Worm (Caenorhabditis elegans) whole organism, L4 larva: Measurements from ENCODE around the gene F37C12.18.

ENCODE experiments used
- F26F4.8 ChIP-seq: fragments of 200-800 bp; sonication (Bioruptor generic); conservative IDR thresholded peaks from 2 replicates; pipeline ENCODE4 v1.3.6; 2022; ENCODE audit warnings: missing genetic modification characterization, missing compliant biosample characterization
- T20F7.1 ChIP-seq: fragments of 200-800 bp; sonication (Bioruptor generic); optimal IDR thresholded peaks from 2 replicates; lab custom pipeline; 2018; ENCODE audit warnings: mild to moderate bottlenecking, missing genetic modification characterization, missing compliant biosample characterization
- Y5F2A.4 ChIP-seq: fragments of 200-800 bp; sonication (Bioruptor generic); optimal IDR thresholded peaks from 2 replicates; lab custom pipeline; 2018; ENCODE audit warnings: mild to moderate bottlenecking, missing genetic modification characterization, missing compliant biosample characterization
- Y75B8A.6 ChIP-seq: fragments of 200-800 bp; sonication (Bioruptor generic); IDR thresholded peaks from 2 replicates; pipeline ENCODE4 v1.3.6; 2022; ENCODE audit warnings: missing genetic modification reagents, missing genetic modification characterization, missing compliant biosample characterization
- ZK337.2 ChIP-seq: fragments of 200-800 bp; sonication (Bioruptor generic); IDR thresholded peaks from 2 replicates; pipeline ENCODE4 v1.3.6; 2022; ENCODE audit warnings: missing genetic modification reagents, missing genetic modification characterization, missing compliant biosample characterization
- ZK546.5 ChIP-seq, 2 experiments: sonication (generic microtip); optimal IDR thresholded peaks; 2 replicates each; lab custom pipeline; 2017; ENCODE audit warnings: missing biosample characterization in 2 of 2, missing genetic modification characterization in 2 of 2
- aha-1 ChIP-seq: fragments of 150-350 bp; peaks from one replicate; lab custom pipeline; 2014; ENCODE audit warnings: missing biosample characterization, missing genetic modification characterization
- ceh-20 ChIP-seq: fragments of 200-800 bp; sonication (Bioruptor generic); IDR thresholded peaks from 2 replicates; pipeline ENCODE4 v1.3.6; 2022; ENCODE audit warnings: missing genetic modification reagents, missing genetic modification characterization, missing compliant biosample characterization
- ceh-28 ChIP-seq: fragments of 150-350 bp; optimal IDR thresholded peaks from 2 replicates; lab custom pipeline; 2014; ENCODE audit warnings: missing biosample characterization, missing genetic modification reagents, missing genetic modification characterization
- ceh-82 ChIP-seq: sonication (generic microtip); optimal IDR thresholded peaks from 2 replicates; lab custom pipeline; 2017; ENCODE audit warnings: missing biosample characterization, missing genetic modification characterization
- ces-1 ChIP-seq: fragments of 150-350 bp; sonication (generic microtip); optimal IDR thresholded peaks from 4 replicates; lab custom pipeline; 2014; ENCODE audit warnings: missing biosample characterization, missing genetic modification reagents, missing genetic modification characterization
- cey-2 ChIP-seq: sonication (generic microtip); optimal IDR thresholded peaks from 3 replicates; lab custom pipeline; 2017; ENCODE audit warnings: missing genetic modification characterization, mild to moderate bottlenecking, missing compliant biosample characterization, antibody characterized with exemption, borderline replicate concordance; ENCODE audit not compliant: insufficient read depth
- daf-16 ChIP-seq, 3 experiments: sonication (generic microtip); optimal IDR thresholded peaks; 2 replicates each; lab custom pipeline; 2016 to 2017; ENCODE audit warnings: missing genetic modification characterization in 3 of 3, missing genetic modification reagents in 3 of 3, mild to moderate bottlenecking in 2 of 3, missing compliant biosample characterization in 2 of 3, missing biosample characterization in 1 of 3, moderate library complexity in 1 of 3
- daf-19 ChIP-seq: fragments of 200-800 bp; sonication (Bioruptor generic); conservative IDR thresholded peaks from 2 replicates; pipeline ENCODE4 v1.3.6; 2022; ENCODE audit warnings: missing genetic modification characterization, missing compliant biosample characterization
- dmd-8 ChIP-seq: fragments of 200-800 bp; sonication (Bioruptor generic); IDR thresholded peaks from 2 replicates; pipeline ENCODE4 v1.3.6; 2022; ENCODE audit warnings: missing genetic modification characterization, missing compliant biosample characterization
- dmd-9 ChIP-seq: fragments of 200-800 bp; sonication (Bioruptor generic); IDR thresholded peaks from 2 replicates; pipeline ENCODE4 v1.3.6; 2022; ENCODE audit warnings: missing genetic modification reagents, missing genetic modification characterization, missing compliant biosample characterization
- dpl-1 ChIP-seq: fragments of 150-350 bp; optimal IDR thresholded peaks from 2 replicates; lab custom pipeline; 2014; ENCODE audit warnings: missing biosample characterization, missing genetic modification reagents, missing genetic modification characterization
- duxl-1 ChIP-seq: sonication (generic microtip); optimal IDR thresholded peaks from 2 replicates; lab custom pipeline; 2016; ENCODE audit warnings: mild to moderate bottlenecking, missing genetic modification characterization, moderate library complexity, missing compliant biosample characterization; ENCODE audit not compliant: poor library complexity
- hmg-1.1 ChIP-seq: fragments of 200-800 bp; sonication (Bioruptor generic); IDR thresholded peaks from 2 replicates; pipeline ENCODE4 v1.3.6; 2022; ENCODE audit warnings: missing genetic modification reagents, missing genetic modification characterization, missing compliant biosample characterization
- lim-7 ChIP-seq: fragments of 200-800 bp; sonication (Bioruptor generic); IDR thresholded peaks from 2 replicates; pipeline ENCODE4 v1.3.6; 2022; ENCODE audit warnings: missing genetic modification characterization, missing compliant biosample characterization
- lir-3 ChIP-seq: sonication (generic microtip); optimal IDR thresholded peaks from 2 replicates; lab custom pipeline; 2016; ENCODE audit warnings: mild to moderate bottlenecking, missing genetic modification characterization, missing compliant biosample characterization
- madf-5 ChIP-seq, 2 experiments: fragments of 200-800 bp; sonication (Bioruptor generic); IDR thresholded peaks; 2 replicates each; pipeline ENCODE4 v1.3.6; 2022; ENCODE audit warnings: missing compliant biosample characterization in 2 of 2, missing genetic modification characterization in 2 of 2
- madf-9 ChIP-seq: fragments of 200-800 bp; sonication (Bioruptor generic); conservative IDR thresholded peaks from 2 replicates; pipeline ENCODE4 v1.3.6; 2022; ENCODE audit warnings: missing genetic modification reagents, missing genetic modification characterization, missing compliant biosample characterization
- mdt-29 ChIP-seq: fragments of 200-800 bp; sonication (Bioruptor generic); IDR thresholded peaks from 2 replicates; pipeline ENCODE4 v1.3.6; 2022; ENCODE audit warnings: missing genetic modification reagents, missing genetic modification characterization, missing compliant biosample characterization
- mep-1 ChIP-seq: fragments of 150-350 bp; sonication (generic microtip); optimal IDR thresholded peaks from 3 replicates; lab custom pipeline; 2014; ENCODE audit warnings: missing biosample characterization, missing genetic modification characterization
- mes-2 ChIP-seq: sonication (generic microtip); optimal IDR thresholded peaks from 2 replicates; lab custom pipeline; 2016; ENCODE audit warnings: missing genotype, mild to moderate bottlenecking, missing genetic modification characterization, missing compliant biosample characterization; ENCODE audit not compliant: poor library complexity, severe bottlenecking
- mxl-3 ChIP-seq: fragments of 200-800 bp; sonication (Bioruptor generic); optimal IDR thresholded peaks from 2 replicates; lab custom pipeline; 2018; ENCODE audit warnings: mild to moderate bottlenecking, missing genetic modification characterization, missing compliant biosample characterization
- nhr-10 ChIP-seq: fragments of 150-350 bp; optimal IDR thresholded peaks from 2 replicates; lab custom pipeline; 2014; ENCODE audit warnings: missing biosample characterization, missing genetic modification characterization
- nhr-111 ChIP-seq: fragments of 200-800 bp; sonication (Bioruptor generic); optimal IDR thresholded peaks from 2 replicates; lab custom pipeline; 2018; ENCODE audit warnings: mild to moderate bottlenecking, missing genetic modification characterization, missing compliant biosample characterization
- nhr-237 ChIP-seq: sonication (generic microtip); optimal IDR thresholded peaks from 2 replicates; lab custom pipeline; 2017; ENCODE audit warnings: missing biosample characterization, missing genetic modification characterization
- nhr-25 ChIP-seq: sonication (generic microtip); optimal IDR thresholded peaks from 2 replicates; lab custom pipeline; 2017; ENCODE audit warnings: missing genetic modification characterization, mild to moderate bottlenecking, missing compliant biosample characterization, antibody characterized with exemption, moderate library complexity, borderline replicate concordance; ENCODE audit not compliant: insufficient read depth
- nhr-41 ChIP-seq: fragments of 200-800 bp; sonication (Bioruptor generic); IDR thresholded peaks from 2 replicates; pipeline ENCODE4 v1.3.6; 2022; ENCODE audit warnings: missing genetic modification reagents, missing genetic modification characterization, missing compliant biosample characterization
- nhr-42 ChIP-seq: fragments of 200-800 bp; sonication (Bioruptor generic); IDR thresholded peaks from 2 replicates; pipeline ENCODE4 v1.3.6; 2022; ENCODE audit warnings: missing genetic modification characterization, missing compliant biosample characterization
- nhr-48 ChIP-seq: sonication (generic microtip); optimal IDR thresholded peaks from 2 replicates; lab custom pipeline; 2016; ENCODE audit warnings: mild to moderate bottlenecking, missing genetic modification characterization, missing compliant biosample characterization
- nhr-6 ChIP-seq: fragments of 150-350 bp; optimal IDR thresholded peaks from 2 replicates; lab custom pipeline; 2014; ENCODE audit warnings: missing biosample characterization, missing genetic modification characterization
- nhr-76 ChIP-seq: fragments of 150-350 bp; optimal IDR thresholded peaks from 2 replicates; lab custom pipeline; 2014; ENCODE audit warnings: missing biosample characterization, missing genetic modification characterization
- nhr-77 ChIP-seq: fragments of 150-350 bp; optimal IDR thresholded peaks from 2 replicates; lab custom pipeline; 2014; ENCODE audit warnings: missing biosample characterization, missing genetic modification characterization
- php-3 ChIP-seq: fragments of 200-800 bp; sonication (Bioruptor generic); IDR thresholded peaks from 2 replicates; pipeline ENCODE4 v1.3.6; 2022; ENCODE audit warnings: missing genetic modification reagents, missing genetic modification characterization, missing compliant biosample characterization
- saeg-2 ChIP-seq: fragments of 200-800 bp; sonication (Bioruptor generic); IDR thresholded peaks from 2 replicates; pipeline ENCODE4 v1.3.6; 2022; ENCODE audit warnings: missing genetic modification reagents, missing genetic modification characterization, missing compliant biosample characterization
- sdz-12 ChIP-seq: fragments of 200-800 bp; sonication (Bioruptor generic); optimal IDR thresholded peaks from 2 replicates; lab custom pipeline; 2018; ENCODE audit warnings: mild to moderate bottlenecking, missing genetic modification characterization, missing compliant biosample characterization
- set-16 ChIP-seq: fragments of 200-800 bp; sonication (Bioruptor generic); IDR thresholded peaks from 2 replicates; pipeline ENCODE4 v1.3.6; 2022; ENCODE audit warnings: missing genetic modification reagents, missing genetic modification characterization, missing compliant biosample characterization
- skn-1 ChIP-seq: fragments of 150-350 bp; optimal IDR thresholded peaks from 2 replicates; lab custom pipeline; 2014; ENCODE audit warnings: missing biosample characterization, missing genetic modification characterization
- snpc-4 ChIP-seq: fragments of 150-350 bp; optimal IDR thresholded peaks from 2 replicates; lab custom pipeline; 2014; ENCODE audit warnings: missing biosample characterization, missing genetic modification characterization
- spr-3 ChIP-seq: fragments of 200-800 bp; sonication (Bioruptor generic); optimal IDR thresholded peaks from 2 replicates; lab custom pipeline; 2018; ENCODE audit warnings: mild to moderate bottlenecking, missing genetic modification characterization, missing compliant biosample characterization
- tag-97 ChIP-seq: fragments of 200-800 bp; sonication (Bioruptor generic); IDR thresholded peaks from 2 replicates; pipeline ENCODE4 v1.3.6; 2022; ENCODE audit warnings: missing genetic modification characterization, missing compliant biosample characterization
- zfp-3 ChIP-seq: fragments of 200-800 bp; sonication (Bioruptor generic); conservative IDR thresholded peaks from 2 replicates; pipeline ENCODE4 v1.3.6; 2022; ENCODE audit warnings: missing genetic modification reagents, missing genetic modification characterization, missing compliant biosample characterization
- zip-2 ChIP-seq: fragments of 150-350 bp; optimal IDR thresholded peaks from 2 replicates; lab custom pipeline; 2014; ENCODE audit warnings: missing biosample characterization, missing genetic modification characterization
- ztf-11 ChIP-seq: fragments of 150-350 bp; optimal IDR thresholded peaks from 2 replicates; lab custom pipeline; 2014; ENCODE audit warnings: missing biosample characterization, missing genetic modification characterization
- ztf-7 ChIP-seq: fragments of 150-350 bp; optimal IDR thresholded peaks from 2 replicates; lab custom pipeline; 2014; ENCODE audit warnings: missing biosample characterization, missing genetic modification characterization

The F37C12.18 gene

DNA sequence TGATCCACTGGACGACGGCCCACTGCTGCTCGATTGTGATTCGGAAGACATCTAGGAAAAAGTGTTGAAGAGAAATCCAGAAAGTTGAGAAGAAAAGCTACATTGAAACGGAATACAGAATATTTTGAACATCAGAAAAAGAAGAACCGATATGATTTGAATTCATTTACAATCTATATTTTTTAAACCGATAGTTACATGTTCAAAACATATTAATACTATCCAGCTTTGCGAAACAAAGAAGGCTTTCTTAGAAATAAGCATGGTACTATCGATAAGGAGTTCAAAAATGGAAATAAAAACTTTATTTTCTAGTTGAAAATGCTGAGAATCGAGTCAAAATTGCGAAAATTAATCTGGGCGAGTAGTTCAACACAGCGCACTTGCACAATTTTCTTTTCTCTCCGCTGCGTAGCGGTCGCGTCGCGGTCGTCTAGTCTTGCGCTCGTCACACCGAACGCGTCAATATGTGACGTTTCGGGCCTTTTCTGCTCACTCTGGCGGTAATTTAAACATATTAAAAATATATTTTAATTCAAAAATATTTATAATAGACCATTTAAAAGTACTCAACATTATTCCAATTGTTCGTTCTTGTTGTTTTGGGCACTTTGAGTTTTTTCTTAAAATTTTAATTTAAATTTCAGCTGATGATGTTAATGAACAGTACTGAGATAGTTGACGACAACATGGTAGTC is 33.0 kb downstream of the F37C12.18 start, which contains the start of the genes syf-2 and K04G7.1 (continued):
- TF ChIP-seq dmd-9 (GFP tag; lab: Robert Waterston, UW) (peak; percentile 77), snpc-4 (tag; lab: Kevin White, UChicago) (no peak), nhr-111 (GFP tag; lab: Kevin White, UChicago) (no peak), nhr-76 (tag; lab: Kevin White, UChicago) (no peak), Y75B8A.6 (GFP tag; lab: Robert Waterston, UW) (no peak), dpl-1 (GFP tag; lab: Kevin White, UChicago) (peak; percentile 95), hmg-1.1 (GFP tag; lab: Robert Waterston, UW) (peak; percentile 83), nhr-48 (tag; lab: Kevin White, UChicago) (peak; percentile 28), nhr-25 (tag; lab: Kevin White, UChicago) (peak; percentile 45), nhr-6 (peak; percentile 78), cey-2 (tag; lab: Kevin White, UChicago) (no peak), mxl-3 (GFP tag; lab: Kevin White, UChicago) (peak; percentile 27), saeg-2 (GFP tag; lab: Robert Waterston, UW) (peak; percentile 74; the same call in 1 of the 2 replicates), ceh-20 (peak; percentile 66; the same call in 1 of the 2 replicates), madf-5 (GFP tag; IDR thresholded peaks at IDR 0.05; lab: Robert Waterston, UW) (no peak), lir-3 (tag; lab: Kevin White, UChicago) (no peak), ceh-82 (tag; lab: Kevin White, UChicago) (no peak), T20F7.1 (GFP tag; lab: Kevin White, UChicago) (peak; percentile 91), sdz-12 (no peak), Y5F2A.4 (GFP tag; lab: Kevin White, UChicago) (no peak), mep-1 (tag; lab: Kevin White, UChicago) (peak; percentile 96), nhr-10 (tag; lab: Kevin White, UChicago) (no peak), mdt-29 (GFP tag; lab: Robert Waterston, UW) (peak; percentile 45; the same call in 1 of the 2 replicates), ztf-7 (tag; lab: Kevin White, UChicago) (peak; percentile 17), nhr-77 (tag; lab: Kevin White, UChicago) (peak; percentile 92), ceh-28 (no peak), spr-3 (GFP tag; lab: Kevin White, UChicago) (no peak), set-16 (GFP tag; lab: Robert Waterston, UW) (peak; percentile 27; the same call in 1 of the 2 replicates), dmd-8 (GFP tag; lab: Robert Waterston, UW) (no peak), duxl-1 (tag; lab: Kevin White, UChicago) (peak; percentile 16), zfp-3 (GFP tag; lab: Robert Waterston, UW) (peak; percentile 81), zip-2 (no peak), daf-19 (GFP tag; lab: Robert Waterston, UW) (no peak), madf-9 (GFP tag; lab: Robert Waterston, UW) (peak; percentile 42; the same call in 1 of the 2 replicates), skn-1 (tag; lab: Kevin White, UChicago) (no peak), nhr-237 (no peak), mes-2 (tag; lab: Kevin White, UChicago) (peak; percentile 91), daf-16 (GFP tag; optimal IDR thresholded peaks at IDR 0.05; lab: Kevin White, UChicago) (peak; percentile 14 to 26), daf-16 (tag; optimal IDR thresholded peaks at IDR 0.05; lab: Kevin White, UChicago) (peak; percentile 65), ces-1 (GFP tag; lab: Kevin White, UChicago) (no peak), F26F4.8 (no peak), nhr-42 (peak; percentile 86), lim-7 (no peak), aha-1 (tag; lab: Kevin White, UChicago) (peak; percentile 87), tag-97 (GFP tag; lab: Robert Waterston, UW) (no peak), php-3 (no peak), ztf-11 (tag; lab: Kevin White, UChicago) (no peak), nhr-41 (GFP tag; lab: Robert Waterston, UW) (no peak), ZK546.5 (tag; optimal IDR thresholded peaks at IDR 0.05; lab: Kevin White, UChicago) (peak in 1 of 2 experiments; percentile 18), ZK337.2 (no peak)
